Worm (Caenorhabditis elegans) whole organism, L2 larva: ENCODE results near the gene Y39A3CL.3.

Experiments
- lin-11 ChIP-seq: fragments of 150-350 bp; sonication (generic microtip); optimal IDR thresholded peaks from 2 replicates; lab custom pipeline; 2014; ENCODE audit warnings: missing biosample characterization, missing genetic modification characterization, inconsistent platforms, mixed read lengths
- lin-13 ChIP-seq: fragments of 150-350 bp; optimal IDR thresholded peaks from 2 replicates; lab custom pipeline; 2014; ENCODE audit warnings: missing biosample characterization, missing genetic modification reagents, missing genetic modification characterization
- lin-39 ChIP-seq: fragments of 150-350 bp; optimal IDR thresholded peaks from 2 replicates; lab custom pipeline; 2014; ENCODE audit warnings: missing biosample characterization, missing genetic modification reagents, missing genetic modification characterization
- mab-5 ChIP-seq: fragments of 150-350 bp; optimal IDR thresholded peaks from 2 replicates; lab custom pipeline; 2014; ENCODE audit warnings: missing biosample characterization, missing genetic modification characterization
- nhr-6 ChIP-seq: fragments of 150-350 bp; optimal IDR thresholded peaks from 2 replicates; lab custom pipeline; 2014; ENCODE audit warnings: missing biosample characterization, missing genetic modification characterization
- skn-1 ChIP-seq: sonication (generic microtip); optimal IDR thresholded peaks from 2 replicates; lab custom pipeline; 2017; ENCODE audit warnings: missing biosample characterization, missing genetic modification characterization
- snpc-4 ChIP-seq: fragments of 150-350 bp; optimal IDR thresholded peaks from 2 replicates; lab custom pipeline; 2014; ENCODE audit warnings: missing biosample characterization, missing genetic modification characterization
- zag-1 ChIP-seq: fragments of 150-350 bp; optimal IDR thresholded peaks from 2 replicates; lab custom pipeline; 2014; ENCODE audit warnings: missing biosample characterization, missing genetic modification characterization

DNA sequence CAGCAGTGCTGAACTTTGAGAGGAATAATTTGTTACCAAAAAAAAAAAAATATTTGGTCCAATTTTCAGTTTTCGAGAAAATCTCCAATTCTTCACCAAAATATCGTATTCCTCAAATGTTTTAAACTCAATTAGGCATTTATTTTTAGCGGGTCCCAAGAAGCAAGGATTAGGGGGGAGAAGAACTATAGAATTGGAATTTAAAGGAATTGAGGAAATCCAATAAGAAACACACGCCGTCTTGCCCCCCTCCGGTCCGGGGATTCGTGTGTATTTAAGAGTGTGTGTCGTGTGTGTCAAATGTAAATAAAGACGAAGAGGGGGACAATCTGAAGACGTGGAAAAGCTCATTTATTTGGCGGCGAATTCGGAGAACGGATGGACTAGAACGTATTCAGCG, 44.2 kb upstream of the Y39A3CL.3 start:
- no peak for TF ChIP-seq snpc-4 (tag; lab: Kevin White, UChicago)
- TF ChIP-seq nhr-6 (tag; lab: Kevin White, UChicago) = no peak
- no peak for TF ChIP-seq lin-39 (tag; lab: Kevin White, UChicago)
- TF ChIP-seq lin-11 (tag; lab: Kevin White, UChicago) = no peak
- TF ChIP-seq lin-13 (GFP tag; lab: Kevin White, UChicago) = no peak
- no peak for TF ChIP-seq zag-1 (tag; lab: Kevin White, UChicago)
- TF ChIP-seq skn-1 = no peak
- no peak for TF ChIP-seq mab-5 (tag; lab: Kevin White, UChicago)
